Fruit fly (Drosophila melanogaster) whole organism, embryonic: ENCODE data around the gene witty.

Source experiments
- CG10431 ChIP-seq: fragments of 200-800 bp; sonication (Bioruptor generic); optimal IDR thresholded peaks from 3 replicates; lab custom pipeline; 2018; ENCODE audit warnings: missing biosample characterization, mild to moderate bottlenecking, missing genetic modification characterization
- CG1233 ChIP-seq: fragments of 200-800 bp; sonication (Bioruptor generic); optimal IDR thresholded peaks from 4 replicates; lab custom pipeline; 2018; ENCODE audit warnings: missing biosample characterization, mild to moderate bottlenecking, missing genetic modification characterization
- CG12942 ChIP-seq: fragments of 200-800 bp; sonication (Bioruptor generic); optimal IDR thresholded peaks from 3 replicates; lab custom pipeline; 2016; ENCODE audit warnings: missing biosample characterization, missing genetic modification characterization
- CG15073 ChIP-seq: fragments of 200-800 bp; sonication (Bioruptor generic); optimal IDR thresholded peaks from 2 replicates; lab custom pipeline; 2016; ENCODE audit warnings: missing biosample characterization, missing genetic modification characterization
- CG16815 ChIP-seq: fragments of 200-800 bp; sonication (Bioruptor generic); optimal IDR thresholded peaks from 3 replicates; lab custom pipeline; 2017; ENCODE audit warnings: missing biosample characterization, mild to moderate bottlenecking, missing genetic modification characterization
- CG17361 ChIP-seq: fragments of 200-800 bp; sonication (Bioruptor generic); IDR thresholded peaks from 3 replicates; pipeline ENCODE4 v1.3.6; 2022; ENCODE audit warnings: missing biosample characterization, missing genetic modification characterization
- CG17568 ChIP-seq: fragments of 200-800 bp; sonication (Bioruptor generic); optimal IDR thresholded peaks from 2 replicates; lab custom pipeline; 2018; ENCODE audit warnings: missing biosample characterization, mild to moderate bottlenecking, missing genetic modification characterization, moderate library complexity
- CG17802 ChIP-seq: fragments of 200-800 bp; sonication (Bioruptor generic); optimal IDR thresholded peaks from 2 replicates; lab custom pipeline; 2018; ENCODE audit warnings: missing biosample characterization, mild to moderate bottlenecking, missing genetic modification characterization, moderate library complexity
- CG17829 ChIP-seq: fragments of 200-800 bp; optimal IDR thresholded peaks from 2 replicates; lab custom pipeline; 2019; ENCODE audit warnings: missing biosample characterization, mild to moderate bottlenecking, missing genetic modification characterization, moderate library complexity
- CG18599 ChIP-seq: fragments of 200-800 bp; sonication (Bioruptor generic); optimal IDR thresholded peaks from 3 replicates; lab custom pipeline; 2017; ENCODE audit warnings: missing biosample characterization, missing genetic modification characterization, mild to moderate bottlenecking, moderate library complexity, missing genetic modification reagents
- CG18619 ChIP-seq: fragments of 200-800 bp; sonication (Bioruptor generic); optimal IDR thresholded peaks from 3 replicates; lab custom pipeline; 2017; ENCODE audit warnings: missing biosample characterization, mild to moderate bottlenecking, missing genetic modification characterization
- CG2199 ChIP-seq: fragments of 200-800 bp; sonication (Bioruptor generic); IDR thresholded peaks from 3 replicates; pipeline ENCODE4 v1.3.6; 2022; ENCODE audit warnings: missing biosample characterization, missing genetic modification characterization
- CG30020 ChIP-seq: fragments of 200-800 bp; optimal IDR thresholded peaks from 2 replicates; lab custom pipeline; 2019; ENCODE audit warnings: missing biosample characterization, mild to moderate bottlenecking, missing genetic modification characterization, moderate library complexity
- CG4328 ChIP-seq: fragments of 200-800 bp; sonication (Bioruptor generic); optimal IDR thresholded peaks from 3 replicates; lab custom pipeline; 2017; ENCODE audit warnings: missing biosample characterization, missing genetic modification reagents, missing genetic modification characterization
- CG6654 ChIP-seq: fragments of 200-800 bp; sonication (Bioruptor generic); optimal IDR thresholded peaks from 2 replicates; lab custom pipeline; 2017; ENCODE audit warnings: missing biosample characterization, mild to moderate bottlenecking, missing genetic modification characterization
- CG7357 ChIP-seq: fragments of 200-800 bp; sonication (Bioruptor generic); IDR thresholded peaks from 3 replicates; pipeline ENCODE4 v1.3.6; 2022; ENCODE audit warnings: missing biosample characterization, missing genetic modification characterization
- CG7372 ChIP-seq: fragments of 200-800 bp; sonication (Bioruptor generic); IDR thresholded peaks from 2 replicates; pipeline ENCODE4 v1.3.6; 2022; ENCODE audit warnings: missing biosample characterization, missing genetic modification characterization
- CG8290 ChIP-seq, 3 experiments: fragments of 200-800 bp; sonication (Bioruptor generic); optimal IDR thresholded peaks; 2 replicates each; lab custom pipeline; 2016 to 2019; ENCODE audit warnings: missing biosample characterization in 3 of 3, missing genetic modification characterization in 3 of 3, mild to moderate bottlenecking in 2 of 3, moderate library complexity in 1 of 3
- CG8765 ChIP-seq: fragments of 200-800 bp; sonication (Bioruptor generic); IDR thresholded peaks from 2 replicates; pipeline ENCODE4 v1.3.6; 2022; ENCODE audit warnings: missing biosample characterization, missing genetic modification characterization
- Doc3 ChIP-seq: fragments of 200-800 bp; sonication (Bioruptor generic); IDR thresholded peaks from 3 replicates; pipeline ENCODE4 v1.3.6; 2022; ENCODE audit warnings: missing biosample characterization, missing genetic modification characterization; ENCODE audit not compliant: partially characterized antibody
- Ets65A ChIP-seq: fragments of 200-800 bp; sonication (Bioruptor generic); peaks from one replicate; lab custom pipeline; 2016; ENCODE audit warnings: missing biosample characterization, missing genetic modification characterization
- Gsc ChIP-seq: fragments of 200-800 bp; sonication (Bioruptor generic); IDR thresholded peaks from 2 replicates; pipeline ENCODE4 v1.3.6; 2022; ENCODE audit warnings: missing biosample characterization, missing genetic modification characterization
- H15 ChIP-seq: fragments of 200-800 bp; sonication (Bioruptor generic); IDR thresholded peaks from 3 replicates; pipeline ENCODE4 v1.3.6; 2022; ENCODE audit warnings: missing biosample characterization, missing genetic modification characterization
- NK7.1 ChIP-seq: fragments of 200-800 bp; sonication (Bioruptor generic); optimal IDR thresholded peaks from 3 replicates; lab custom pipeline; 2016; ENCODE audit warnings: missing biosample characterization, missing genetic modification characterization
- Nf-YC ChIP-seq: fragments of 200-800 bp; optimal IDR thresholded peaks from 3 replicates; lab custom pipeline; 2019; ENCODE audit warnings: missing biosample characterization, mild to moderate bottlenecking, missing genetic modification characterization, moderate library complexity
- Oaz ChIP-seq: fragments of 200-800 bp; sonication (Bioruptor generic); IDR thresholded peaks from 2 replicates; pipeline ENCODE4 v1.3.6; 2022; ENCODE audit warnings: missing biosample characterization, missing genetic modification characterization
- Sox100B ChIP-seq: fragments of 200-800 bp; sonication (Bioruptor generic); optimal IDR thresholded peaks from 3 replicates; lab custom pipeline; 2018; ENCODE audit warnings: missing biosample characterization, mild to moderate bottlenecking, missing genetic modification characterization
- Sry-β ChIP-seq: fragments of 200-800 bp; sonication (Bioruptor generic); optimal IDR thresholded peaks from 2 replicates; lab custom pipeline; 2018; ENCODE audit warnings: missing biosample characterization, mild to moderate bottlenecking, missing genetic modification characterization, moderate library complexity
- Tbp ChIP-seq: fragments of >200 bp; optimal IDR thresholded peaks from 2 replicates; lab custom pipeline; 2018; ENCODE audit warnings: missing biosample characterization, missing genetic modification characterization
- Usf ChIP-seq: fragments of 200-800 bp; sonication (Bioruptor generic); optimal IDR thresholded peaks from 2 replicates; lab custom pipeline; 2017; ENCODE audit warnings: missing genotype, missing biosample characterization, missing genetic modification characterization
- bab2 ChIP-seq: fragments of 200-800 bp; sonication (Bioruptor generic); optimal IDR thresholded peaks from 2 replicates; lab custom pipeline; 2016; ENCODE audit warnings: missing biosample characterization, missing genetic modification characterization
- cato ChIP-seq: fragments of 200-800 bp; sonication (Bioruptor generic); optimal IDR thresholded peaks from 2 replicates; lab custom pipeline; 2016; ENCODE audit warnings: missing biosample characterization, missing genetic modification characterization, borderline replicate concordance
- da ChIP-seq: fragments of 200-800 bp; sonication (Bioruptor generic); optimal IDR thresholded peaks from 2 replicates; lab custom pipeline; 2016; ENCODE audit warnings: missing biosample characterization, missing genetic modification characterization
- danr ChIP-seq: fragments of 200-800 bp; sonication (Bioruptor generic); IDR thresholded peaks from 2 replicates; pipeline ENCODE4 v1.3.6; 2022; ENCODE audit warnings: missing biosample characterization, missing genetic modification characterization
- dimm ChIP-seq: fragments of 200-800 bp; sonication (Bioruptor generic); IDR thresholded peaks from 2 replicates; pipeline ENCODE4 v1.3.6; 2022; ENCODE audit warnings: missing biosample characterization, missing genetic modification characterization
- dm ChIP-seq: fragments of 200-800 bp; sonication (Bioruptor generic); optimal IDR thresholded peaks from 3 replicates; lab custom pipeline; 2016; ENCODE audit warnings: missing biosample characterization, missing genetic modification characterization
- emc ChIP-seq: fragments of 200-800 bp; sonication (Bioruptor generic); optimal IDR thresholded peaks from 2 replicates; lab custom pipeline; 2016; ENCODE audit warnings: missing biosample characterization, missing genetic modification characterization
- gem ChIP-seq: fragments of 200-800 bp; sonication (Bioruptor generic); optimal IDR thresholded peaks from 2 replicates; lab custom pipeline; 2019; ENCODE audit warnings: missing biosample characterization, mild to moderate bottlenecking, missing genetic modification characterization, moderate library complexity
- kay ChIP-seq: fragments of 200-800 bp; sonication (Bioruptor generic); optimal IDR thresholded peaks from 2 replicates; lab custom pipeline; 2016; ENCODE audit warnings: missing biosample characterization, missing genetic modification characterization
- luna ChIP-seq: fragments of 200-800 bp; sonication (Bioruptor generic); optimal IDR thresholded peaks from 2 replicates; lab custom pipeline; 2016; ENCODE audit warnings: missing biosample characterization, missing genetic modification characterization
- oc ChIP-seq: fragments of 200-800 bp; sonication (Bioruptor generic); optimal IDR thresholded peaks from 2 replicates; lab custom pipeline; 2018; ENCODE audit warnings: missing biosample characterization, mild to moderate bottlenecking, missing genetic modification characterization, moderate library complexity
- p53 ChIP-seq: fragments of 200-800 bp; sonication (Bioruptor generic); optimal IDR thresholded peaks from 2 replicates; lab custom pipeline; 2016; ENCODE audit warnings: missing biosample characterization, missing genetic modification characterization
- psq ChIP-seq: fragments of 200-800 bp; sonication (Bioruptor generic); optimal IDR thresholded peaks from 2 replicates; lab custom pipeline; 2017; ENCODE audit warnings: missing biosample characterization, missing genetic modification characterization
- sd ChIP-seq: fragments of 200-800 bp; sonication (Bioruptor generic); optimal IDR thresholded peaks from 3 replicates; lab custom pipeline; 2018; ENCODE audit warnings: missing biosample characterization, mild to moderate bottlenecking, missing genetic modification characterization, moderate library complexity
- shn ChIP-seq: fragments of 200-800 bp; sonication (Bioruptor generic); optimal IDR thresholded peaks from 3 replicates; lab custom pipeline; 2016; ENCODE audit warnings: missing biosample characterization, missing genetic modification characterization
- sna ChIP-seq: fragments of 200-800 bp; sonication (Bioruptor generic); IDR thresholded peaks from 2 replicates; pipeline ENCODE4 v1.3.6; 2022; ENCODE audit warnings: missing biosample characterization, missing genetic modification characterization; ENCODE audit not compliant: partially characterized antibody
- so ChIP-seq: fragments of 200-800 bp; sonication (Bioruptor generic); IDR thresholded peaks from 3 replicates; pipeline ENCODE4 v1.3.6; 2022; ENCODE audit warnings: missing biosample characterization, missing genetic modification characterization
- ssp ChIP-seq: fragments of 200-800 bp; sonication (Bioruptor generic); IDR thresholded peaks from 2 replicates; pipeline ENCODE4 v1.3.6; 2022; ENCODE audit warnings: missing biosample characterization, missing genetic modification characterization
- tio ChIP-seq: fragments of 200-800 bp; sonication (Bioruptor generic); optimal IDR thresholded peaks from 2 replicates; lab custom pipeline; 2017; ENCODE audit warnings: missing biosample characterization, missing genetic modification characterization, inconsistent platforms
- wdn ChIP-seq: fragments of 200-800 bp; sonication (Bioruptor generic); IDR thresholded peaks from 2 replicates; pipeline ENCODE4 v1.3.6; 2022; ENCODE audit warnings: missing biosample characterization, missing genetic modification characterization

Gene witty

dm6 chr2L:8311091-8311490 is 27.0 kb upstream of the witty start, which contains the start of the genes CG7810 and CG7806:
Gene CG7810, minus strand, starts transcription at chr2L:8311195.
Gene CG7806, plus strand, starts transcription at chr2L:8311399.
- TF ChIP-seq gem (tag; lab: Kevin White, UChicago) = peak; percentile 96
- no peak for TF ChIP-seq CG18599 (GFP tag; lab: Kevin White, UChicago)
- peak; percentile 61 for TF ChIP-seq psq (GFP tag; lab: Kevin White, UChicago)
- TF ChIP-seq shn = peak; percentile 74
- TF ChIP-seq CG4328 (GFP tag; lab: Kevin White, UChicago) = peak; percentile 77
- peak; percentile 24 for TF ChIP-seq Sry-β (GFP tag; lab: Kevin White, UChicago)
- TF ChIP-seq kay (GFP tag; lab: Kevin White, UChicago) = peak; percentile 81
- TF ChIP-seq ssp (GFP tag; lab: Robert Waterston, UW) = peak; percentile 79
- TF ChIP-seq da = peak; percentile 80
- TF ChIP-seq NK7.1 (GFP tag; lab: Kevin White, UChicago) = peak; percentile 68
- peak; percentile 97 for TF ChIP-seq Ets65A (GFP tag; lab: Kevin White, UChicago)
- peak; percentile 81 for TF ChIP-seq CG7372
- peak; percentile 87 for TF ChIP-seq CG17361
- no peak for TF ChIP-seq tio (GFP tag; lab: Kevin White, UChicago)
- peak; percentile 81 for TF ChIP-seq CG8290 (GFP tag; optimal IDR thresholded peaks at IDR 0.05; lab: Kevin White, UChicago)
- TF ChIP-seq CG8290 (tag; optimal IDR thresholded peaks at IDR 0.05; lab: Kevin White, UChicago) = peak in 1 of 2 experiments; percentile 80
- 0 out of 2 replicates have a peak, but pooled peaks have one; percentile 35 for TF ChIP-seq sna (GFP tag; lab: Robert Waterston, UW)
- TF ChIP-seq CG8765 (GFP tag; lab: Robert Waterston, UW) = peak; percentile 50; the same call in 1 of the 2 replicates
- peak; percentile 60 for TF ChIP-seq CG6654 (GFP tag; lab: Kevin White, UChicago)
- TF ChIP-seq CG18619 (GFP tag; lab: Kevin White, UChicago) = peak; percentile 84
- 0 out of 3 replicates have a peak, but pooled peaks have one; percentile 13 for TF ChIP-seq Doc3 (GFP tag; lab: Robert Waterston, UW)
- TF ChIP-seq dimm = peak; percentile 76
- no peak for TF ChIP-seq oc (tag; lab: Kevin White, UChicago)
- TF ChIP-seq CG1233 = peak; percentile 80
- TF ChIP-seq Usf (GFP tag; lab: Kevin White, UChicago) = peak; percentile 47
- peak; percentile 80 for TF ChIP-seq CG12942
- TF ChIP-seq bab2 (GFP tag; lab: Kevin White, UChicago) = peak; percentile 91
- no peak for TF ChIP-seq CG17568 (GFP tag; lab: Kevin White, UChicago)
- TF ChIP-seq wdn (GFP tag; lab: Robert Waterston, UW) = peak; percentile 86
- peak; percentile 86 for TF ChIP-seq Sox100B (GFP tag; lab: Kevin White, UChicago)
- TF ChIP-seq CG17829 = peak; percentile 90
- peak; percentile 74 for TF ChIP-seq CG30020 (tag; lab: Kevin White, UChicago)
- peak; percentile 69 for TF ChIP-seq dm (GFP tag; lab: Kevin White, UChicago)
- no peak for TF ChIP-seq sd (tag; lab: Kevin White, UChicago)
- no peak for TF ChIP-seq Tbp (GFP tag; lab: Kevin White, UChicago)
- peak; percentile 90 for TF ChIP-seq so (GFP tag; lab: Robert Waterston, UW)
- no peak for TF ChIP-seq CG15073 (GFP tag; lab: Kevin White, UChicago)
- peak; percentile 78 for TF ChIP-seq Nf-YC
- TF ChIP-seq luna (GFP tag; lab: Kevin White, UChicago) = peak; percentile 69
- TF ChIP-seq H15 (GFP tag; lab: Robert Waterston, UW) = peak; percentile 86
- TF ChIP-seq CG7357 (GFP tag; lab: Robert Waterston, UW) = peak; percentile 69; the same call in 2 of the 3 replicates
- peak; percentile 58 for TF ChIP-seq CG16815 (GFP tag; lab: Kevin White, UChicago)
- peak; percentile 74 for TF ChIP-seq danr (GFP tag; lab: Robert Waterston, UW)
- no peak for TF ChIP-seq Gsc
- TF ChIP-seq CG17802 (tag; lab: Kevin White, UChicago) = peak; percentile 38
- peak; percentile 31 for TF ChIP-seq p53 (GFP tag; lab: Kevin White, UChicago)
- peak; percentile 84 for TF ChIP-seq CG10431 (GFP tag; lab: Kevin White, UChicago)
- TF ChIP-seq emc (GFP tag; lab: Kevin White, UChicago) = peak; percentile 73
- peak; percentile 72; the same call in 1 of the 3 replicates for TF ChIP-seq CG2199 (GFP tag; lab: Robert Waterston, UW)
- peak; percentile 71 for TF ChIP-seq Oaz (GFP tag; lab: Robert Waterston, UW)
- peak; percentile 75 for TF ChIP-seq cato (GFP tag; lab: Kevin White, UChicago)
